Worm (Caenorhabditis elegans) whole organism, late embryonic: ENCODE measurements around the gene K02D10.8.
A peak's percentile ranks its signal among the peaks of the same experiment; 100 is the strongest.

Source experiments
- C38D4.7 ChIP-seq: fragments of 200-800 bp; sonication (Bioruptor generic); optimal IDR thresholded peaks from 2 replicates; lab custom pipeline; 2018; ENCODE audit warnings: mild to moderate bottlenecking, missing genetic modification characterization, moderate library complexity, missing compliant biosample characterization
- K02D7.2 ChIP-seq: sonication (generic microtip); optimal IDR thresholded peaks from 2 replicates; lab custom pipeline; 2017; ENCODE audit warnings: mild to moderate bottlenecking, missing genetic modification characterization, missing compliant biosample characterization
- T23F11.4 ChIP-seq: fragments of 200-800 bp; sonication (Bioruptor generic); optimal IDR thresholded peaks from 2 replicates; lab custom pipeline; 2018; ENCODE audit warnings: mild to moderate bottlenecking, missing genetic modification characterization, missing compliant biosample characterization
- ama-1 ChIP-seq: fragments of 150-350 bp; optimal IDR thresholded peaks from 2 replicates; lab custom pipeline; 2014
- ceh-14 ChIP-seq: sonication (generic microtip); optimal IDR thresholded peaks from 2 replicates; lab custom pipeline; 2016; ENCODE audit warnings: missing genotype, missing genetic modification characterization, missing compliant biosample characterization
- ceh-18 ChIP-seq: sonication (generic microtip); optimal IDR thresholded peaks from 2 replicates; lab custom pipeline; 2016; ENCODE audit warnings: missing genetic modification characterization, missing compliant biosample characterization
- ceh-22 ChIP-seq: sonication (generic microtip); optimal IDR thresholded peaks from 2 replicates; lab custom pipeline; 2017; ENCODE audit warnings: missing biosample characterization, missing genetic modification characterization
- ceh-30 ChIP-seq: fragments of 150-350 bp; optimal IDR thresholded peaks from 2 replicates; lab custom pipeline; 2014; ENCODE audit warnings: missing biosample characterization, missing genetic modification characterization
- dmd-4 ChIP-seq: sonication (generic microtip); optimal IDR thresholded peaks from 2 replicates; lab custom pipeline; 2016; ENCODE audit warnings: borderline replicate concordance, missing genetic modification characterization, missing compliant biosample characterization
- dve-1 ChIP-seq: sonication (generic microtip); optimal IDR thresholded peaks from 2 replicates; lab custom pipeline; 2017; ENCODE audit warnings: antibody characterized with exemption, mild to moderate bottlenecking, missing genetic modification characterization, missing compliant biosample characterization
- elt-2 ChIP-seq: sonication (generic microtip); optimal IDR thresholded peaks from 2 replicates; lab custom pipeline; 2016; ENCODE audit warnings: missing genetic modification reagents, missing genetic modification characterization, missing compliant biosample characterization
- elt-4 ChIP-seq: sonication (generic microtip); optimal IDR thresholded peaks from 2 replicates; lab custom pipeline; 2016; ENCODE audit warnings: missing genetic modification characterization, missing compliant biosample characterization
- eyg-1 ChIP-seq: sonication (generic microtip); optimal IDR thresholded peaks from 2 replicates; lab custom pipeline; 2016; ENCODE audit warnings: missing genotype, missing genetic modification characterization, missing compliant biosample characterization
- fax-1 ChIP-seq: sonication (generic microtip); optimal IDR thresholded peaks from 2 replicates; lab custom pipeline; 2016; ENCODE audit warnings: missing genotype, missing genetic modification characterization, missing compliant biosample characterization
- fkh-10 ChIP-seq: fragments of 150-350 bp; optimal IDR thresholded peaks from 2 replicates; lab custom pipeline; 2014; ENCODE audit warnings: missing biosample characterization, missing genetic modification reagents, missing genetic modification characterization
- gmeb-2 ChIP-seq: sonication (generic microtip); optimal IDR thresholded peaks from 2 replicates; lab custom pipeline; 2016; ENCODE audit warnings: missing genetic modification characterization, inconsistent platforms, missing compliant biosample characterization
- hlh-13 ChIP-seq: fragments of 200-800 bp; sonication (Bioruptor generic); optimal IDR thresholded peaks from 2 replicates; lab custom pipeline; 2018; ENCODE audit warnings: mild to moderate bottlenecking, missing genetic modification characterization, missing compliant biosample characterization
- hlh-15 ChIP-seq: sonication (generic microtip); optimal IDR thresholded peaks from 2 replicates; lab custom pipeline; 2016; ENCODE audit warnings: missing genetic modification characterization, missing compliant biosample characterization
- hlh-8 ChIP-seq: sonication (generic microtip); optimal IDR thresholded peaks from 2 replicates; lab custom pipeline; 2016; ENCODE audit warnings: missing genotype, missing genetic modification characterization, missing compliant biosample characterization
- lim-6 ChIP-seq: sonication (generic microtip); optimal IDR thresholded peaks from 2 replicates; lab custom pipeline; 2016; ENCODE audit warnings: missing genetic modification characterization, missing compliant biosample characterization
- mec-3 ChIP-seq: sonication (generic microtip); optimal IDR thresholded peaks from 2 replicates; lab custom pipeline; 2016; ENCODE audit warnings: borderline replicate concordance, missing genetic modification characterization, missing compliant biosample characterization
- nfya-1 ChIP-seq: sonication (generic microtip); optimal IDR thresholded peaks from 2 replicates; lab custom pipeline; 2017; ENCODE audit warnings: missing genetic modification characterization, mild to moderate bottlenecking, missing compliant biosample characterization, antibody characterized with exemption, moderate library complexity
- nhr-11 ChIP-seq: fragments of 150-350 bp; optimal IDR thresholded peaks from 2 replicates; lab custom pipeline; 2014; ENCODE audit warnings: missing biosample characterization, missing genetic modification characterization
- nhr-232 ChIP-seq: sonication (generic microtip); optimal IDR thresholded peaks from 2 replicates; lab custom pipeline; 2016; ENCODE audit warnings: missing genetic modification characterization, missing compliant biosample characterization
- odd-2 ChIP-seq: sonication (generic microtip); optimal IDR thresholded peaks from 2 replicates; lab custom pipeline; 2017; ENCODE audit warnings: antibody characterized with exemption, mild to moderate bottlenecking, missing genetic modification characterization, missing compliant biosample characterization
- pag-3 ChIP-seq: sonication (generic microtip); optimal IDR thresholded peaks from 2 replicates; lab custom pipeline; 2016; ENCODE audit warnings: missing compliant biosample characterization, missing genetic modification characterization, borderline replicate concordance
- pat-9 ChIP-seq: fragments of 200-800 bp; sonication (Bioruptor generic); optimal IDR thresholded peaks from 2 replicates; lab custom pipeline; 2018; ENCODE audit warnings: mild to moderate bottlenecking, missing genetic modification characterization, moderate library complexity, missing compliant biosample characterization
- pha-2 ChIP-seq: sonication (generic microtip); optimal IDR thresholded peaks from 2 replicates; lab custom pipeline; 2017; ENCODE audit warnings: mild to moderate bottlenecking, missing genetic modification characterization, missing compliant biosample characterization
- pha-4 ChIP-seq: fragments of 150-350 bp; optimal IDR thresholded peaks from 2 replicates; lab custom pipeline; 2018; ENCODE audit warnings: missing biosample characterization, missing genetic modification reagents, missing genetic modification characterization
- pqm-1 ChIP-seq: sonication (generic microtip); optimal IDR thresholded peaks from 2 replicates; lab custom pipeline; 2016; ENCODE audit warnings: missing genetic modification characterization, missing compliant biosample characterization
- pros-1 ChIP-seq: fragments of 150-350 bp; optimal IDR thresholded peaks from 2 replicates; lab custom pipeline; 2014; ENCODE audit warnings: missing biosample characterization, missing genetic modification reagents, missing genetic modification characterization
- rnt-1 ChIP-seq: sonication (generic microtip); optimal IDR thresholded peaks from 2 replicates; lab custom pipeline; 2016; ENCODE audit warnings: missing genetic modification characterization, missing compliant biosample characterization
- sox-2 ChIP-seq: fragments of 200-800 bp; sonication (Bioruptor generic); IDR thresholded peaks from 2 replicates; pipeline ENCODE4 v1.3.6; 2022; ENCODE audit warnings: missing genetic modification reagents, missing genetic modification characterization, missing compliant biosample characterization
- tbx-2 ChIP-seq: sonication (generic microtip); optimal IDR thresholded peaks from 2 replicates; lab custom pipeline; 2016; ENCODE audit warnings: missing genetic modification characterization, missing compliant biosample characterization
- tbx-7 ChIP-seq: sonication (generic microtip); optimal IDR thresholded peaks from 2 replicates; lab custom pipeline; 2016; ENCODE audit warnings: missing genotype, missing genetic modification characterization, missing compliant biosample characterization
- ttx-3 ChIP-seq: sonication (generic microtip); optimal IDR thresholded peaks from 2 replicates; lab custom pipeline; 2016; ENCODE audit warnings: missing genetic modification reagents, missing genetic modification characterization, missing compliant biosample characterization
- unc-42 ChIP-seq: sonication (generic microtip); optimal IDR thresholded peaks from 2 replicates; lab custom pipeline; 2016; ENCODE audit warnings: missing genotype, missing genetic modification characterization, missing compliant biosample characterization
- unc-55 ChIP-seq: sonication (generic microtip); optimal IDR thresholded peaks from 2 replicates; lab custom pipeline; 2017; ENCODE audit warnings: missing biosample characterization, missing genetic modification reagents, missing genetic modification characterization
- unc-86 ChIP-seq: sonication (generic microtip); optimal IDR thresholded peaks from 2 replicates; lab custom pipeline; 2016; ENCODE audit warnings: missing genetic modification characterization, missing compliant biosample characterization
- zip-5 ChIP-seq: sonication (generic microtip); optimal IDR thresholded peaks from 2 replicates; lab custom pipeline; 2016; ENCODE audit warnings: missing genetic modification characterization, missing compliant biosample characterization
- ztf-16 ChIP-seq: sonication (generic microtip); optimal IDR thresholded peaks from 2 replicates; lab custom pipeline; 2017; ENCODE audit warnings: missing genetic modification characterization, missing compliant biosample characterization

The K02D10.8 gene

DNA sequence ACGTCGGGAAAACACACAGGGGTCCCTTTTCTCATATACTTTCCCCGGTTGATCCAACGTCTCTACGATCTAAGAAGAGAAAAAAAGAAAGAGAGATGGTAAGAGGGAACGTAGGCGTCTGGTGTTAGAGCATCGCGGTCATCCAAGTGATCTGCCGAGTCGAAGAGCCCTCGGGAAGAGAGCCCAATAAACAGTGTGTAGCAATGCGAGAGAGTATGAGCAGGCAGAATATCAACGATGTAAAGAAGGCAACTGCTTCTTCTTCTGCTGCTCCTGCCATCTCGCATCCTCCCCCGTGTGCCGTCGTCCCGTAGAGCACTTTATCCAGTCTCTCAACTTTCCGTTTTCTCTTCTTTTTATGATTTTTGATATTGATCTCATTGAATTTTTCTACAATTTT is 29.5 kb downstream of the K02D10.8 start (continued):
- TF ChIP-seq pha-2 (tag; lab: Kevin White, UChicago) (no peak), unc-55 (GFP tag; lab: Kevin White, UChicago) (no peak), T23F11.4 (GFP tag; lab: Kevin White, UChicago) (no peak), nfya-1 (tag; lab: Kevin White, UChicago) (peak; percentile 8), ceh-30 (no peak), dmd-4 (tag; lab: Kevin White, UChicago) (no peak), fkh-10 (GFP tag; lab: Kevin White, UChicago) (no peak), eyg-1 (tag; lab: Kevin White, UChicago) (no peak), ceh-18 (tag; lab: Kevin White, UChicago) (peak; percentile 70), sox-2 (GFP tag; lab: Robert Waterston, UW) (no peak), pqm-1 (tag; lab: Kevin White, UChicago) (no peak), ceh-14 (tag; lab: Kevin White, UChicago) (no peak), ztf-16 (tag; lab: Kevin White, UChicago) (no peak), hlh-15 (tag; lab: Kevin White, UChicago) (no peak), dve-1 (no peak), zip-5 (tag; lab: Kevin White, UChicago) (no peak), gmeb-2 (tag; lab: Kevin White, UChicago) (no peak), ceh-22 (tag; lab: Kevin White, UChicago) (no peak), unc-42 (tag; lab: Kevin White, UChicago) (no peak), rnt-1 (peak; percentile 62)

DNA sequence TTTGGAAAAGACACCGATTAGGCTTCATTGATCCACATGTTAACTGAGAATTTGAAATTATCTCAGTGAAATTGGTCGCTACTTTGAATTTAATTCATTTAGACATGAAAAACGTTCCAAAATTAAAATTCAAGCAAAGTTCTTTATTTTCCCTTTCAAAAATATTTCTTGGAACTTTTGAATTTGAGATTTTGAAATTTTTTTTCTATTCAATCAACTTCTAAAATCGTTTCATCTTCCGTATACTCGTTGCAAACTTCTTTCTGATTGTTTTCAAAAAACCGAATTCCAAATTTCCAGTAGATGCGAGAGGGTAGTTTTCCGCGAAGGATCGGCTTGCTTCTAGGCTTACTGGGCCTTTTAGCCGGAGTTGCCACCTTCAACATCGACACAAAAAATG is 32.4 kb downstream of the K02D10.8 start, which contains the start of gene pat-2:
TSS of gene pat-2 (plus strand) at position 301 of the 400 bp plus-strand sequence.
- TF ChIP-seq ttx-3, result no peak
- TF ChIP-seq K02D7.2, result no peak
- no peak for TF ChIP-seq hlh-13 (GFP tag; lab: Kevin White, UChicago)

DNA sequence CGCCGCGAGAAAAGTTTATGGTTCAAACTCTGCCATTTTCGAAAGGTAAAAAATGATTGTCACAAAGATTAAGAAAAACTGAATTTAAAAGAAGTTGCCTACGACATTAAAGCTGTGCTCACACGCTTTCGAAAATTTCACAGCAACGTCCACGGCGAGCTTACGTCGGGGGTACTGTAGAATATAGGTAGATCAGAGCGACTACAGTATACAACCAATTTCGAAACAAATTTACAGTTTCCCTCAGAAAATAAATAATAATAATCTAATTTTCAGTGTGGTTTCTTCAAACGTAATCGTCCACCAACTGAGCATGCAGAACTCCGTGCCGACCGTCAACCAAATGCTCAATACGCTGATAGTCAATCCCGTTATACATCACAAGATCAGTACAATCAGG is 38.4 kb downstream of the K02D10.8 start:
- no peak for TF ChIP-seq odd-2 (tag; lab: Kevin White, UChicago)
- no peak for TF ChIP-seq fax-1 (tag; lab: Kevin White, UChicago)
- TF ChIP-seq rnt-1, result no peak
- no peak for TF ChIP-seq nfya-1 (tag; lab: Kevin White, UChicago)
- TF ChIP-seq unc-42 (tag; lab: Kevin White, UChicago), result no peak
- TF ChIP-seq zip-5 (tag; lab: Kevin White, UChicago), result no peak
- TF ChIP-seq pha-4 (tag; lab: Kevin White, UChicago), result no peak
- no peak for TF ChIP-seq hlh-8 (tag; lab: Kevin White, UChicago)
- no peak for TF ChIP-seq nhr-11
- TF ChIP-seq pqm-1 (tag; lab: Kevin White, UChicago), result no peak
- TF ChIP-seq mec-3 (tag; lab: Kevin White, UChicago), result no peak
- TF ChIP-seq, all 69 proteins: peak for 0

DNA sequence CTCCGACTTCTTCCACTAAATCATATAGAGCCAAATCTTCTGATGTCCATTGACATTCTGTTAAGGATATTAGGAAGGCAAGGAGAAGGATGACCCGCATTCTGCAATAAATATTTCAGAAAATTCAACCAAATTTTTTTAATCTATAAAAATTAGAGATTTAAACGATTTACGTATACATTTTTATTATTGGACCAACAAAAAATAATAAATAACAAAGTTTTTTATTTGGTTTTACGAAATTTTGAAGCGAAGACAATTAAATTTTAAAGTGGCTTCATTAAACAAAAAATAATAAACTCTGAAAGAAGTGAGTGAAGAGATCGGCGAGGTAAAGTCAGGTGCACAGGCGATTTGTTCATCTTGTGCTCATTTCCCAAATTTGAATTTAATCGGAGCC is 41.0 kb downstream of the K02D10.8 start, which contains the start of gene F54F2.9:
TSS of gene F54F2.9 (minus strand) at position 101 of the 400 bp plus-strand sequence.
- no peak for TF ChIP-seq pros-1 (tag; lab: Kevin White, UChicago)
- no peak for TF ChIP-seq elt-2
- TF ChIP-seq nhr-232 (tag; lab: Kevin White, UChicago), result no peak
- TF ChIP-seq tbx-2 (tag; lab: Kevin White, UChicago), result no peak
- TF ChIP-seq tbx-7, result no peak
- TF ChIP-seq dmd-4 (tag; lab: Kevin White, UChicago), result no peak
- no peak for TF ChIP-seq pag-3 (tag; lab: Kevin White, UChicago)
- TF ChIP-seq C38D4.7 (GFP tag; lab: Kevin White, UChicago), result no peak
- TF ChIP-seq ama-1 (lab: Kevin White, UChicago), result no peak
- no peak for TF ChIP-seq ceh-18 (tag; lab: Kevin White, UChicago)
- no peak for TF ChIP-seq pat-9 (tag; lab: Kevin White, UChicago)
- TF ChIP-seq mec-3 (tag; lab: Kevin White, UChicago), result no peak
- no peak for TF ChIP-seq K02D7.2
- TF ChIP-seq unc-86, result no peak
- no peak for TF ChIP-seq unc-42 (tag; lab: Kevin White, UChicago)
- TF ChIP-seq lim-6 (tag; lab: Kevin White, UChicago), result no peak
- no peak for TF ChIP-seq ceh-22 (tag; lab: Kevin White, UChicago)
- TF ChIP-seq elt-4 (tag; lab: Kevin White, UChicago), result no peak
